Worm (Caenorhabditis elegans) whole organism, young adult: Measurements from ENCODE around the gene nac-3.

Experiments used
- B0019.2 ChIP-seq: fragments of 200-800 bp; sonication (Bioruptor generic); conservative IDR thresholded peaks from 2 replicates; pipeline ENCODE4 v1.3.6; 2022; ENCODE audit warnings: missing genetic modification reagents, missing genetic modification characterization, missing compliant biosample characterization
- F22D6.2 ChIP-seq: sonication (generic microtip); optimal IDR thresholded peaks from 2 replicates; lab custom pipeline; 2016; ENCODE audit warnings: mild to moderate bottlenecking, missing genetic modification characterization, missing compliant biosample characterization
- F23B12.7 ChIP-seq: sonication (generic microtip); optimal IDR thresholded peaks from 2 replicates; lab custom pipeline; 2017; ENCODE audit warnings: missing genetic modification characterization, mild to moderate bottlenecking, missing compliant biosample characterization, antibody characterized with exemption, moderate library complexity; ENCODE audit not compliant: insufficient read depth
- F39B2.1 ChIP-seq: fragments of 200-800 bp; sonication (Bioruptor generic); IDR thresholded peaks from 2 replicates; pipeline ENCODE4 v1.3.6; 2022; ENCODE audit warnings: missing genetic modification reagents, missing genetic modification characterization, missing compliant biosample characterization
- F52B5.7 ChIP-seq: sonication (generic microtip); optimal IDR thresholded peaks from 2 replicates; lab custom pipeline; 2016; ENCODE audit warnings: mild to moderate bottlenecking, missing genetic modification characterization, missing compliant biosample characterization
- F57C9.4 ChIP-seq: sonication (generic microtip); optimal IDR thresholded peaks from 2 replicates; lab custom pipeline; 2017; ENCODE audit warnings: mild to moderate bottlenecking, missing genetic modification characterization, missing compliant biosample characterization
- Y53F4B.3 ChIP-seq: fragments of 200-800 bp; sonication (Bioruptor generic); IDR thresholded peaks from 2 replicates; pipeline ENCODE4 v1.3.6; 2022; ENCODE audit warnings: missing genetic modification reagents, missing genetic modification characterization, missing compliant biosample characterization
- Y53G8AR.9 ChIP-seq: fragments of 200-800 bp; sonication (Bioruptor generic); conservative IDR thresholded peaks from 2 replicates; pipeline ENCODE4 v1.3.6; 2022; ENCODE audit warnings: missing genetic modification reagents, missing genetic modification characterization, missing compliant biosample characterization
- Y56A3A.18 ChIP-seq: fragments of 200-800 bp; sonication (Bioruptor generic); IDR thresholded peaks from 2 replicates; pipeline ENCODE4 v1.3.6; 2022; ENCODE audit warnings: missing genetic modification reagents, missing genetic modification characterization, missing compliant biosample characterization
- ama-1 ChIP-seq, 3 experiments: fragments of 150-350 bp in 1 of 3; sonication (generic microtip) in 2 of 3; optimal IDR thresholded peaks; 2 replicates each; lab custom pipeline; 2014 to 2018; ENCODE audit warnings: missing biosample characterization in 2 of 3, missing genetic modification characterization in 2 of 3, missing genetic modification reagents in 2 of 3
- attf-3 ChIP-seq: fragments of 200-800 bp; sonication (Bioruptor generic); conservative IDR thresholded peaks from 2 replicates; pipeline ENCODE4 v1.3.6; 2022; ENCODE audit warnings: missing genetic modification reagents, missing genetic modification characterization, missing compliant biosample characterization
- attf-5 ChIP-seq: fragments of 200-800 bp; sonication (Bioruptor generic); optimal IDR thresholded peaks from 2 replicates; lab custom pipeline; 2018; ENCODE audit warnings: mild to moderate bottlenecking, missing genetic modification characterization, missing compliant biosample characterization
- attf-6 ChIP-seq: fragments of 200-800 bp; sonication (Bioruptor generic); IDR thresholded peaks from 2 replicates; pipeline ENCODE4 v1.3.6; 2022; ENCODE audit warnings: missing genetic modification reagents, missing genetic modification characterization, missing compliant biosample characterization
- cebp-1 ChIP-seq, 2 experiments: fragments of 200-800 bp in 1 of 2; sonication (Bioruptor generic) in 1 of 2; sonication (generic microtip) in 1 of 2; IDR thresholded peaks in 1 of 2; optimal IDR thresholded peaks in 1 of 2; 2 replicates each; pipeline versions ENCODE4 v1.3.6 to Lab custom; 2017 to 2022; ENCODE audit warnings: missing compliant biosample characterization in 2 of 2, missing genetic modification characterization in 2 of 2, mild to moderate bottlenecking in 1 of 2, missing genetic modification reagents in 1 of 2, moderate library complexity in 1 of 2
- cebp-2 ChIP-seq: fragments of 200-800 bp; sonication (Bioruptor generic); IDR thresholded peaks from 2 replicates; pipeline ENCODE4 v1.3.6; 2022; ENCODE audit warnings: missing genetic modification characterization, missing compliant biosample characterization
- ceh-27 ChIP-seq: fragments of 200-800 bp; sonication (Bioruptor generic); optimal IDR thresholded peaks from 2 replicates; lab custom pipeline; 2018; ENCODE audit warnings: mild to moderate bottlenecking, missing genetic modification characterization, moderate library complexity, missing compliant biosample characterization
- ceh-79 ChIP-seq: sonication (generic microtip); optimal IDR thresholded peaks from 2 replicates; lab custom pipeline; 2017; ENCODE audit warnings: mild to moderate bottlenecking, missing genetic modification characterization, missing compliant biosample characterization
- die-1 ChIP-seq: sonication (generic microtip); optimal IDR thresholded peaks from 2 replicates; lab custom pipeline; 2016; ENCODE audit warnings: missing genotype, mild to moderate bottlenecking, missing genetic modification characterization, missing compliant biosample characterization
- dox-1 ChIP-seq: fragments of 200-800 bp; sonication (Bioruptor generic); IDR thresholded peaks from 2 replicates; pipeline ENCODE4 v1.3.6; 2022; ENCODE audit warnings: missing genetic modification reagents, missing genetic modification characterization, missing compliant biosample characterization
- egl-44 ChIP-seq: fragments of 200-800 bp; sonication (Bioruptor generic); IDR thresholded peaks from 2 replicates; pipeline ENCODE4 v1.3.6; 2022; ENCODE audit warnings: missing genetic modification reagents, missing genetic modification characterization, missing compliant biosample characterization
- ekl-4 ChIP-seq: fragments of 200-800 bp; sonication (Bioruptor generic); IDR thresholded peaks from 2 replicates; pipeline ENCODE4 v1.3.6; 2022; ENCODE audit warnings: missing genetic modification reagents, missing genetic modification characterization, missing compliant biosample characterization
- ets-4 ChIP-seq: fragments of 200-800 bp; sonication (Bioruptor generic); optimal IDR thresholded peaks from 2 replicates; lab custom pipeline; 2018; ENCODE audit warnings: mild to moderate bottlenecking, missing genetic modification characterization, missing compliant biosample characterization
- gei-17 ChIP-seq: fragments of 200-800 bp; sonication (Bioruptor generic); optimal IDR thresholded peaks from 2 replicates; lab custom pipeline; 2018; ENCODE audit warnings: mild to moderate bottlenecking, missing genetic modification characterization, missing compliant biosample characterization
- him-1 ChIP-seq: sonication (generic microtip); optimal IDR thresholded peaks from 2 replicates; lab custom pipeline; 2016; ENCODE audit warnings: missing genotype, missing genetic modification reagents, missing genetic modification characterization, missing compliant biosample characterization
- hrde-1 ChIP-seq: sonication (generic microtip); optimal IDR thresholded peaks from 2 replicates; lab custom pipeline; 2016; ENCODE audit warnings: missing genetic modification characterization, mild to moderate bottlenecking, missing compliant biosample characterization, moderate library complexity, missing genotype, missing genetic modification reagents, borderline replicate concordance
- lag-1 ChIP-seq: fragments of 200-800 bp; sonication (Bioruptor generic); IDR thresholded peaks from 2 replicates; pipeline ENCODE4 v1.3.6; 2022; ENCODE audit warnings: missing genetic modification reagents, missing genetic modification characterization, missing compliant biosample characterization
- let-607 ChIP-seq, 2 experiments: fragments of 200-800 bp in 1 of 2; sonication (Bioruptor generic) in 1 of 2; sonication (generic microtip) in 1 of 2; optimal IDR thresholded peaks; 2 replicates each; lab custom pipeline; 2016 to 2018; ENCODE audit warnings: mild to moderate bottlenecking in 2 of 2, missing compliant biosample characterization in 2 of 2, missing genetic modification characterization in 2 of 2, moderate library complexity in 2 of 2, missing genotype in 1 of 2
- lin-40 ChIP-seq: sonication (generic microtip); optimal IDR thresholded peaks from 2 replicates; lab custom pipeline; 2016; ENCODE audit warnings: missing genetic modification characterization, mild to moderate bottlenecking, missing compliant biosample characterization, missing genotype, missing genetic modification reagents
- lin-54 ChIP-seq: fragments of 200-800 bp; sonication (Bioruptor generic); optimal IDR thresholded peaks from 2 replicates; lab custom pipeline; 2018; ENCODE audit warnings: mild to moderate bottlenecking, missing genetic modification characterization, missing compliant biosample characterization
- lir-1 ChIP-seq: fragments of 200-800 bp; sonication (Bioruptor generic); conservative IDR thresholded peaks from 2 replicates; pipeline ENCODE4 v1.3.6; 2022; ENCODE audit warnings: missing genetic modification reagents, missing genetic modification characterization, missing compliant biosample characterization
- madf-10 ChIP-seq: sonication (generic microtip); optimal IDR thresholded peaks from 2 replicates; lab custom pipeline; 2016; ENCODE audit warnings: mild to moderate bottlenecking, missing genetic modification characterization, missing compliant biosample characterization
- madf-3 ChIP-seq: fragments of 200-800 bp; sonication (Bioruptor generic); IDR thresholded peaks from 2 replicates; pipeline ENCODE4 v1.3.6; 2022; ENCODE audit warnings: missing genetic modification reagents, missing genetic modification characterization, missing compliant biosample characterization
- mcd-1 ChIP-seq: fragments of 200-800 bp; sonication (Bioruptor generic); IDR thresholded peaks from 2 replicates; pipeline ENCODE4 v1.3.6; 2022; ENCODE audit warnings: missing genetic modification reagents, missing genetic modification characterization, missing compliant biosample characterization
- nhr-27 ChIP-seq: fragments of 200-800 bp; sonication (Bioruptor generic); optimal IDR thresholded peaks from 2 replicates; lab custom pipeline; 2018; ENCODE audit warnings: mild to moderate bottlenecking, missing genetic modification characterization, moderate library complexity, missing compliant biosample characterization
- pbrm-1 ChIP-seq: fragments of 200-800 bp; sonication (Bioruptor generic); IDR thresholded peaks from 2 replicates; pipeline ENCODE4 v1.3.6; 2022; ENCODE audit warnings: missing genetic modification reagents, missing genetic modification characterization, missing compliant biosample characterization
- rcor-1 ChIP-seq: fragments of 200-800 bp; sonication (Bioruptor generic); IDR thresholded peaks from 2 replicates; pipeline ENCODE4 v1.3.6; 2022; ENCODE audit warnings: missing genetic modification reagents, missing genetic modification characterization, missing compliant biosample characterization
- sea-2 ChIP-seq: fragments of 200-800 bp; sonication (Bioruptor generic); IDR thresholded peaks from 2 replicates; pipeline ENCODE4 v1.3.6; 2022; ENCODE audit warnings: missing genetic modification characterization, missing compliant biosample characterization
- somi-1 ChIP-seq: fragments of 200-800 bp; sonication (Bioruptor generic); optimal IDR thresholded peaks from 2 replicates; lab custom pipeline; 2018; ENCODE audit warnings: mild to moderate bottlenecking, missing genetic modification characterization, missing compliant biosample characterization
- tbp1 ChIP-seq: fragments of 200-800 bp; sonication (Bioruptor generic); optimal IDR thresholded peaks from 2 replicates; lab custom pipeline; 2018; ENCODE audit warnings: mild to moderate bottlenecking, missing genetic modification characterization, missing compliant biosample characterization
- tbx-9 ChIP-seq: sonication (generic microtip); optimal IDR thresholded peaks from 2 replicates; lab custom pipeline; 2016; ENCODE audit warnings: borderline replicate concordance, missing genetic modification characterization, inconsistent platforms, missing compliant biosample characterization
- tlf-1 ChIP-seq: fragments of 200-800 bp; sonication (Bioruptor generic); optimal IDR thresholded peaks from 2 replicates; lab custom pipeline; 2018; ENCODE audit warnings: mild to moderate bottlenecking, missing genetic modification characterization, missing compliant biosample characterization
- unc-62 ChIP-seq: fragments of 150-350 bp; optimal IDR thresholded peaks from 2 replicates; lab custom pipeline; 2014; ENCODE audit warnings: missing biosample characterization, missing genetic modification reagents, missing genetic modification characterization
- ztf-18 ChIP-seq: sonication (generic microtip); optimal IDR thresholded peaks from 2 replicates; lab custom pipeline; 2016; ENCODE audit warnings: missing genotype, mild to moderate bottlenecking, missing genetic modification characterization, missing compliant biosample characterization

nac-3 gene

ce11 chrIII:10120076-10120831, 32.3 kb upstream of the nac-3 start, which contains the start of the genes gtf-2H3 and ham-3 (continued):
- TF ChIP-seq lin-54 (GFP tag; lab: Kevin White, UChicago) (peak; percentile 15), attf-6 (no peak), unc-62 (GFP tag; lab: Kevin White, UChicago) (no peak), sea-2 (no peak), die-1 (tag; lab: Kevin White, UChicago) (no peak), pbrm-1 (GFP tag; lab: Robert Waterston, UW) (no peak), cebp-2 (no peak), ama-1 (optimal IDR thresholded peaks at IDR 0.05; lab: Kevin White, UChicago) (no peak), ama-1 (GFP tag; optimal IDR thresholded peaks at IDR 0.05; lab: Kevin White, UChicago) (no peak), tbp1 (GFP tag; lab: Kevin White, UChicago) (no peak), lir-1 (GFP tag; lab: Robert Waterston, UW) (no peak), Y56A3A.18 (no peak), hrde-1 (tag; lab: Kevin White, UChicago) (no peak), Y53F4B.3 (GFP tag; lab: Robert Waterston, UW) (no peak), dox-1 (no peak), him-1 (tag; lab: Kevin White, UChicago) (no peak), mcd-1 (GFP tag; lab: Robert Waterston, UW) (no peak), egl-44 (GFP tag; lab: Robert Waterston, UW) (no peak), nhr-27 (no peak), rcor-1 (GFP tag; lab: Robert Waterston, UW) (no peak)

- TF ChIP-seq F23B12.7 (tag; lab: Kevin White, UChicago): no peak
- no peak for TF ChIP-seq F39B2.1 (GFP tag; lab: Robert Waterston, UW)
- TF ChIP-seq madf-10 (tag; lab: Kevin White, UChicago): no peak
- TF ChIP-seq madf-3 (GFP tag; lab: Robert Waterston, UW): 0 out of 2 replicates have a peak, but pooled peaks have one; percentile 75
- TF ChIP-seq Y53G8AR.9 (GFP tag; lab: Robert Waterston, UW): no peak
- TF ChIP-seq ceh-27 (GFP tag; lab: Kevin White, UChicago): peak; percentile 47
- no peak for TF ChIP-seq die-1 (tag; lab: Kevin White, UChicago)
- peak; percentile 44 for TF ChIP-seq ztf-18 (tag; lab: Kevin White, UChicago)
- no peak for TF ChIP-seq lag-1
- TF ChIP-seq egl-44 (GFP tag; lab: Robert Waterston, UW): 0 out of 2 replicates have a peak, but pooled peaks have one; percentile 16
- TF ChIP-seq attf-5 (GFP tag; lab: Kevin White, UChicago): peak; percentile 47
- peak; percentile 29; the same call in 1 of the 2 replicates for TF ChIP-seq cebp-1 (GFP tag; IDR thresholded peaks at IDR 0.05; lab: Robert Waterston, UW)
- TF ChIP-seq cebp-1 (tag; optimal IDR thresholded peaks at IDR 0.05; lab: Kevin White, UChicago): peak; percentile 28
- TF ChIP-seq Y53F4B.3 (GFP tag; lab: Robert Waterston, UW): no peak
- TF ChIP-seq lin-40 (tag; lab: Kevin White, UChicago): peak; percentile 32
- peak; percentile 81 for TF ChIP-seq dox-1
- no peak for TF ChIP-seq F52B5.7 (tag; lab: Kevin White, UChicago)
- TF ChIP-seq rcor-1 (GFP tag; lab: Robert Waterston, UW): peak; percentile 63; the same call in 1 of the 2 replicates
- TF ChIP-seq somi-1 (GFP tag; lab: Kevin White, UChicago): no peak
- no peak for TF ChIP-seq nhr-27
- no peak for TF ChIP-seq tbx-9
- no peak for TF ChIP-seq ekl-4 (GFP tag; lab: Robert Waterston, UW)
- TF ChIP-seq gei-17 (GFP tag; lab: Kevin White, UChicago): no peak
- peak; percentile 48; the same call in 1 of the 2 replicates for TF ChIP-seq attf-3
- TF ChIP-seq F22D6.2: no peak
- no peak for TF ChIP-seq ceh-79 (tag; lab: Kevin White, UChicago)
- no peak for TF ChIP-seq ets-4 (GFP tag; lab: Kevin White, UChicago)
- TF ChIP-seq F57C9.4: no peak
- no peak for TF ChIP-seq let-607 (tag; optimal IDR thresholded peaks at IDR 0.05; lab: Kevin White, UChicago)
- TF ChIP-seq B0019.2: peak; percentile 56; the same call in 1 of the 2 replicates
- no peak for TF ChIP-seq tlf-1 (GFP tag; lab: Kevin White, UChicago)
These were observed 28.9 kb upstream of the nac-3 start, which contains the start of gene ttll-4 for ce11 chrIII:10123586-10124233. Gene ttll-4 (plus strand): TSS chrIII:10124183.
